Worm (Caenorhabditis elegans): ENCODE measurements around the gene cdh-3.

cdh-3 gene

ce11 chrIII:7708815-7709214, 45.4 kb downstream of the cdh-3 start:
- peak; percentile 35; the same call in 1 of the 2 replicates for TF ChIP-seq Y48G9A.11 (GFP tag; IDR thresholded peaks at IDR 0.05)
- TF ChIP-seq mes-2 (tag; optimal IDR thresholded peaks at IDR 0.05; ENCODE audit: poor library complexity, severe bottlenecking): peak; percentile 47
- TF ChIP-seq lin-38 (GFP tag; IDR thresholded peaks at IDR 0.05): peak; percentile 45
- TF ChIP-seq egl-43 (GFP tag; IDR thresholded peaks at IDR 0.05): 0 out of 2 replicates have a peak, but pooled peaks have one; percentile 19
- TF ChIP-seq vab-7 (GFP tag; IDR thresholded peaks at IDR 0.05): 0 out of 2 replicates have a peak, but pooled peaks have one; percentile 19
- 0 out of 2 replicates have a peak, but pooled peaks have one; percentile 25 for TF ChIP-seq hmg-1.1 (GFP tag; IDR thresholded peaks at IDR 0.05)

DNA sequence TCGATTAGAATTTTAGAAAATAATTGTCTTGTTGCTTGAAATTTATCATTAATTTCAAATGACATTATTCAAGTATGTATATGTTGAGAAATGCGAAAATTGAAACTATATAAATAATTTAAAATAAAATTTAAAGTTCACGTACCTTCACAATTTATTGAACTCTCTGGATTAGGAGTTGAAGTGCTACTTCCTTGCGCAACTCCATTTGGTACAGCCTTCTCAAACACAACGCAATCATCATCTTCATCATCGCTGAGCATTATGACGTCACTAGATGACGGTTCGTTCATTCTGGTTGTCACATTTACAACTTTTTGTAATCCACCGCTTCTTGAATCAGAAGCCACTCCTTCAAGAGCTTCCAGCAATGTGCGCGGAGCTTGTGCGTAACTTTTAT, 50.8 kb downstream of the cdh-3 start:
- TF ChIP-seq daf-8 (GFP tag; IDR thresholded peaks at IDR 0.05): no peak
- TF ChIP-seq skn-1 (tag; optimal IDR thresholded peaks at IDR 0.05): no peak
- no peak for TF ChIP-seq nhr-76 (tag; optimal IDR thresholded peaks at IDR 0.05)
- peak; percentile 47 for TF ChIP-seq aha-1 (tag)

ce11 chrIII:7694274-7694673, 60.0 kb downstream of the cdh-3 start, which contains the start of gene C18H2.5:
Gene C18H2.5, minus strand, starts transcription at chrIII:7694374.
- TF ChIP-seq lin-13 (GFP tag; optimal IDR thresholded peaks at IDR 0.05) (no peak), ZK546.5 (tag; optimal IDR thresholded peaks at IDR 0.05) (no peak), arid-1 (GFP tag; conservative IDR thresholded peaks at IDR 0.05) (no peak), php-3 (GFP tag; IDR thresholded peaks at IDR 0.05) (no peak), Y105C5A.15 (GFP tag; IDR thresholded peaks at IDR 0.05) (no peak), saeg-2 (GFP tag; IDR thresholded peaks at IDR 0.05) (no peak), nhr-41 (GFP tag; IDR thresholded peaks at IDR 0.05) (no peak), nhr-237 (tag; optimal IDR thresholded peaks at IDR 0.05) (no peak), T20F7.1 (GFP tag; optimal IDR thresholded peaks at IDR 0.05) (no peak), egl-43 (GFP tag; IDR thresholded peaks at IDR 0.05) (no peak), madf-9 (GFP tag; conservative IDR thresholded peaks at IDR 0.05) (no peak), ztf-7 (tag; optimal IDR thresholded peaks at IDR 0.05) (no peak), skn-1 (tag; optimal IDR thresholded peaks at IDR 0.05) (no peak), egl-27 (tag; optimal IDR thresholded peaks at IDR 0.05) (no peak), mdl-1 (tag; optimal IDR thresholded peaks at IDR 0.05) (no peak), lim-7 (GFP tag; IDR thresholded peaks at IDR 0.05) (no peak), Y5F2A.4 (GFP tag; optimal IDR thresholded peaks at IDR 0.05) (no peak)

DNA sequence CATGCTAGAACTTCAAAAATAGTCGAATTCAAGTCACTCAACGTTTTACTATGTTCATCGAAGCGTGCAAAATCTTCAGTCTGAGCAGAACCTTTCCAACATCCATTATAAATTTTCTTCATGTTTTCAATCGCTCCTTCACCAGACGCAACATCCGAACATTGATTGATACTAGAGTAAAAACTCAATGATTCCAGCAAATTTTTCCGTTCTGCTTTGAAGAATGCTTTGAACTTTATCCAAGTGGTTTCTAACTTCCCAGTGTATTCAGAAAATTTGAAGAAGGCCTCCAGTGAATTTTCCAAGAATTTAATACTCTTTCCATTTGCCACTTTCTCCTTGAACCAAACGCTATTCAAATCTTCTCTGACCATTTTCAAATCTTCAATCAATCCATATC, 62.0 kb downstream of the cdh-3 start:
- TF ChIP-seq lin-1 (GFP tag; IDR thresholded peaks at IDR 0.05) (no peak), skn-1 (tag; optimal IDR thresholded peaks at IDR 0.05) (no peak), unc-62 (GFP tag; optimal IDR thresholded peaks at IDR 0.05 in 1 of 2) (peak in 1 of 2 experiments; percentile 92), unc-62 (tag; optimal IDR thresholded peaks at IDR 0.05) (no peak), arid-1 (GFP tag; conservative IDR thresholded peaks at IDR 0.05) (no peak)
